Fruit fly (Drosophila melanogaster) whole organism: ENCODE data around the gene Rpn2.

ENCODE experiments used
- CG8478 ChIP-seq: fragments of >200 bp; optimal IDR thresholded peaks from 2 replicates; lab custom pipeline; 2018; ENCODE audit warnings: inconsistent platforms
- Dll ChIP-seq: fragments of >200 bp; optimal IDR thresholded peaks from 2 replicates; lab custom pipeline; 2017
- EcR ChIP-seq, 2 experiments: fragments of >200 bp; optimal IDR thresholded peaks; 2 replicates each; lab custom pipeline; 2017; ENCODE audit warnings: missing biosample characterization in 2 of 2, missing genetic modification characterization in 2 of 2, missing genetic modification reagents in 2 of 2
- pan ChIP-seq: fragments of >200 bp; optimal IDR thresholded peaks from 2 replicates; lab custom pipeline; 2017
- psq ChIP-seq: fragments of >200 bp; optimal IDR thresholded peaks from 2 replicates; lab custom pipeline; 2017
- usp ChIP-seq: fragments of >200 bp; optimal IDR thresholded peaks from 2 replicates; lab custom pipeline; 2017; ENCODE audit warnings: missing biosample characterization, missing genetic modification characterization, mixed read lengths

DNA sequence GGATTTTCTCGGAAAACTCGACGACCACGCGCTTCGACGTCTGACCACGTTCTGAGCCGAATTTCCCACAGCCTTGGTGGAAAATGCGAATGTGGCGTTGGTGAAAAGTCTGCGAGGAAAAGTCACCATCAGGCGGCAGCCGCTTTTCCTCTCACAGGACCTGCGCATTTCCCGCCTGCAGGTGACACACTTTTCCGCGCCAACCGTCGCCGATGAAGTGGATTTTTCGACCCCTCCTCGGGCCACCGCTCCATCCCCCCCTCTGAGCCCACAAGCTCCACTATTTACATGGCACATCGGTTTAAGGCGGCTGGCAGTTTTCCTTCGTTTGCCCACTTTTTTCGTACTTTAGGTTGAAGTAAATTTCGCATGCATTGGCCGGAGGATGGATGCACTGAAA, 41.6 kb downstream of the Rpn2 start, which contains the start of gene jus:
- TF ChIP-seq EcR (GFP tag; optimal IDR thresholded peaks at IDR 0.05; lab: Kevin White, UChicago): no peak
- no peak for TF ChIP-seq pan (lab: Kevin White, UChicago)
- TF ChIP-seq psq (lab: Kevin White, UChicago): no peak
- no peak for TF ChIP-seq CG8478 (lab: Kevin White, UChicago)
- no peak for TF ChIP-seq Dll
- TF ChIP-seq usp (GFP tag; lab: Kevin White, UChicago): no peak
